Worm (Caenorhabditis elegans) whole organism, L2 larva: ENCODE measurements around the gene pitr-5.

Source experiments
- C34F6.9 ChIP-seq: fragments of 150-350 bp; optimal IDR thresholded peaks from 2 replicates; lab custom pipeline; 2014; ENCODE audit warnings: missing biosample characterization, missing genetic modification characterization
- Y55F3AM.14 ChIP-seq: fragments of 200-800 bp; sonication (Bioruptor generic); optimal IDR thresholded peaks from 2 replicates; lab custom pipeline; 2018; ENCODE audit warnings: mild to moderate bottlenecking, missing genetic modification characterization, missing compliant biosample characterization
- ZK546.5 ChIP-seq: sonication (generic microtip); optimal IDR thresholded peaks from 2 replicates; lab custom pipeline; 2017; ENCODE audit warnings: missing biosample characterization, missing genetic modification characterization
- alr-1 ChIP-seq: fragments of 150-350 bp; optimal IDR thresholded peaks from 2 replicates; lab custom pipeline; 2014; ENCODE audit warnings: missing biosample characterization, missing genetic modification characterization
- aly-2 ChIP-seq: fragments of 150-350 bp; optimal IDR thresholded peaks from 2 replicates; lab custom pipeline; 2014; ENCODE audit warnings: missing biosample characterization, missing genetic modification characterization
- blmp-1 ChIP-seq: sonication (generic microtip); optimal IDR thresholded peaks from 2 replicates; lab custom pipeline; 2017; ENCODE audit warnings: missing genetic modification characterization, mild to moderate bottlenecking, missing compliant biosample characterization, antibody characterized with exemption, moderate library complexity; ENCODE audit not compliant: insufficient read depth
- ceh-16 ChIP-seq: fragments of 150-350 bp; optimal IDR thresholded peaks from 2 replicates; lab custom pipeline; 2014; ENCODE audit warnings: missing biosample characterization, missing genetic modification characterization
- ceh-82 ChIP-seq: fragments of 150-350 bp; optimal IDR thresholded peaks from 2 replicates; lab custom pipeline; 2014; ENCODE audit warnings: missing biosample characterization, missing genetic modification characterization
- crh-2 ChIP-seq: sonication (generic microtip); optimal IDR thresholded peaks from 2 replicates; lab custom pipeline; 2017; ENCODE audit warnings: missing biosample characterization, missing genetic modification characterization
- dmd-4 ChIP-seq: sonication (generic microtip); optimal IDR thresholded peaks from 2 replicates; lab custom pipeline; 2017; ENCODE audit warnings: missing biosample characterization, missing genetic modification characterization
- egl-27 ChIP-seq: sonication (generic microtip); optimal IDR thresholded peaks from 3 replicates; lab custom pipeline; 2017; ENCODE audit warnings: missing biosample characterization, missing genetic modification reagents, missing genetic modification characterization
- elt-3 ChIP-seq: sonication (generic microtip); optimal IDR thresholded peaks from 2 replicates; lab custom pipeline; 2017; ENCODE audit warnings: missing biosample characterization, missing genetic modification characterization
- fos-1 ChIP-seq: fragments of 150-350 bp; optimal IDR thresholded peaks from 2 replicates; lab custom pipeline; 2014; ENCODE audit warnings: missing biosample characterization, missing genetic modification characterization
- gmeb-1 ChIP-seq: fragments of 150-350 bp; optimal IDR thresholded peaks from 2 replicates; lab custom pipeline; 2014; ENCODE audit warnings: missing biosample characterization, missing genetic modification characterization
- lin-11 ChIP-seq: fragments of 150-350 bp; sonication (generic microtip); optimal IDR thresholded peaks from 2 replicates; lab custom pipeline; 2014; ENCODE audit warnings: missing biosample characterization, missing genetic modification characterization, inconsistent platforms, mixed read lengths
- lin-13 ChIP-seq: fragments of 150-350 bp; optimal IDR thresholded peaks from 2 replicates; lab custom pipeline; 2014; ENCODE audit warnings: missing biosample characterization, missing genetic modification reagents, missing genetic modification characterization
- lsy-2 ChIP-seq, 2 experiments: fragments of 150-350 bp in 1 of 2; sonication (generic microtip) in 1 of 2; optimal IDR thresholded peaks; 2 replicates each; lab custom pipeline; 2014 to 2017; ENCODE audit warnings: missing biosample characterization in 2 of 2, missing genetic modification characterization in 2 of 2
- mab-5 ChIP-seq: fragments of 150-350 bp; optimal IDR thresholded peaks from 2 replicates; lab custom pipeline; 2014; ENCODE audit warnings: missing biosample characterization, missing genetic modification characterization
- mdl-1 ChIP-seq, 2 experiments: fragments of 150-350 bp in 1 of 2; sonication (generic microtip) in 1 of 2; optimal IDR thresholded peaks; 2 replicates each; lab custom pipeline; 2017; ENCODE audit warnings: missing biosample characterization in 2 of 2, missing genetic modification characterization in 2 of 2
- nhr-12 ChIP-seq: fragments of 150-350 bp; optimal IDR thresholded peaks from 2 replicates; lab custom pipeline; 2014; ENCODE audit warnings: missing biosample characterization, missing genetic modification characterization
- nhr-129 ChIP-seq: fragments of 150-350 bp; optimal IDR thresholded peaks from 2 replicates; lab custom pipeline; 2014; ENCODE audit warnings: missing biosample characterization, missing genetic modification characterization
- nhr-21 ChIP-seq: fragments of 150-350 bp; optimal IDR thresholded peaks from 2 replicates; lab custom pipeline; 2014; ENCODE audit warnings: missing biosample characterization, missing genetic modification characterization
- nhr-23 ChIP-seq: fragments of 150-350 bp; optimal IDR thresholded peaks from 2 replicates; lab custom pipeline; 2014; ENCODE audit warnings: missing biosample characterization, missing genetic modification reagents, missing genetic modification characterization
- nhr-237 ChIP-seq: fragments of 150-350 bp; optimal IDR thresholded peaks from 2 replicates; lab custom pipeline; 2014; ENCODE audit warnings: missing biosample characterization, missing genetic modification characterization
- nhr-25 ChIP-seq: fragments of 150-350 bp; sonication (generic microtip); optimal IDR thresholded peaks from 3 replicates; lab custom pipeline; 2014; ENCODE audit warnings: missing biosample characterization, missing genetic modification characterization
- nhr-6 ChIP-seq: fragments of 150-350 bp; optimal IDR thresholded peaks from 2 replicates; lab custom pipeline; 2014; ENCODE audit warnings: missing biosample characterization, missing genetic modification characterization
- nhr-77 ChIP-seq: fragments of 150-350 bp; optimal IDR thresholded peaks from 2 replicates; lab custom pipeline; 2014; ENCODE audit warnings: missing biosample characterization, missing genetic modification characterization
- peb-1 ChIP-seq: fragments of 150-350 bp; optimal IDR thresholded peaks from 2 replicates; lab custom pipeline; 2014; ENCODE audit warnings: missing biosample characterization, missing genetic modification characterization
- sem-4 ChIP-seq: fragments of 150-350 bp; optimal IDR thresholded peaks from 2 replicates; lab custom pipeline; 2014; ENCODE audit warnings: missing biosample characterization, missing genetic modification reagents, missing genetic modification characterization
- sma-3 ChIP-seq: sonication (generic microtip); optimal IDR thresholded peaks from 2 replicates; lab custom pipeline; 2016; ENCODE audit warnings: missing genetic modification reagents, missing genetic modification characterization, missing compliant biosample characterization
- unc-39 ChIP-seq: fragments of 150-350 bp; optimal IDR thresholded peaks from 2 replicates; lab custom pipeline; 2014; ENCODE audit warnings: missing biosample characterization, missing genetic modification characterization
- unc-55 ChIP-seq: fragments of 150-350 bp; sonication (generic microtip); optimal IDR thresholded peaks from 3 replicates; lab custom pipeline; 2014; ENCODE audit warnings: missing biosample characterization, missing genetic modification reagents, missing genetic modification characterization
- unc-62 ChIP-seq: fragments of 150-350 bp; optimal IDR thresholded peaks from 2 replicates; lab custom pipeline; 2014; ENCODE audit warnings: missing biosample characterization, missing genetic modification reagents, missing genetic modification characterization
- zag-1 ChIP-seq: fragments of 150-350 bp; optimal IDR thresholded peaks from 2 replicates; lab custom pipeline; 2014; ENCODE audit warnings: missing biosample characterization, missing genetic modification characterization
- ztf-1 ChIP-seq: fragments of 200-800 bp; sonication (Bioruptor generic); conservative IDR thresholded peaks from 2 replicates; pipeline ENCODE4 v1.3.6; 2022; ENCODE audit warnings: missing genetic modification characterization, missing compliant biosample characterization
- ztf-11 ChIP-seq: sonication (generic microtip); optimal IDR thresholded peaks from 2 replicates; lab custom pipeline; 2017; ENCODE audit warnings: missing biosample characterization, missing genetic modification characterization

The pitr-5 gene

DNA sequence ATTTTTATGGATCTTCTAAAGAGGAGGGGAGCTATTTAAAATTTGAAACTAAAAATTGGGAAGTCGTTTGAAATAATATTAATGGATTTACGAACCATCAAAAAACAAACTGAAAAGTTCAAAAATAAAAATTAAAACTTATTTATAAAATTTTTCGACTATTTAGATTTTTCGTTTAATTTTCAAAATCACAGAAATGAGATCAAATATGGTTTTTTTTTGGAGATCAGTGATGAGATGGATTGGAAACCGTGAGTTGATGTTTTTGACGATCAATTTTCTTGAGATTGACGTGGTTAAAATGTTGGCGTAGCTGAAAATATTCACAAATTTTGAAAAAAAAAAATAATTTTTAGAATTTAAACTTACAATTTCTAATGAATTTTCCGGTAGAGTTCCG is 34.3 kb downstream of the pitr-5 start, which contains the start of gene C13F10.5:
TSS of gene C13F10.5 (minus strand) at position 101 of the 400 bp plus-strand sequence.
- TF ChIP-seq alr-1 (no peak), lsy-2 (tag; optimal IDR thresholded peaks at IDR 0.05; lab: Kevin White, UChicago) (no peak), ZK546.5 (tag; lab: Kevin White, UChicago) (no peak), crh-2 (no peak), nhr-25 (no peak), sem-4 (tag; lab: Kevin White, UChicago) (no peak), nhr-77 (tag; lab: Kevin White, UChicago) (no peak), egl-27 (tag; lab: Kevin White, UChicago) (no peak), lin-13 (GFP tag; lab: Kevin White, UChicago) (no peak), unc-62 (GFP tag; lab: Kevin White, UChicago) (no peak), nhr-6 (no peak), nhr-237 (no peak), gmeb-1 (tag; lab: Kevin White, UChicago) (no peak), blmp-1 (tag; lab: Kevin White, UChicago) (no peak), nhr-12 (no peak), unc-39 (no peak)

DNA sequence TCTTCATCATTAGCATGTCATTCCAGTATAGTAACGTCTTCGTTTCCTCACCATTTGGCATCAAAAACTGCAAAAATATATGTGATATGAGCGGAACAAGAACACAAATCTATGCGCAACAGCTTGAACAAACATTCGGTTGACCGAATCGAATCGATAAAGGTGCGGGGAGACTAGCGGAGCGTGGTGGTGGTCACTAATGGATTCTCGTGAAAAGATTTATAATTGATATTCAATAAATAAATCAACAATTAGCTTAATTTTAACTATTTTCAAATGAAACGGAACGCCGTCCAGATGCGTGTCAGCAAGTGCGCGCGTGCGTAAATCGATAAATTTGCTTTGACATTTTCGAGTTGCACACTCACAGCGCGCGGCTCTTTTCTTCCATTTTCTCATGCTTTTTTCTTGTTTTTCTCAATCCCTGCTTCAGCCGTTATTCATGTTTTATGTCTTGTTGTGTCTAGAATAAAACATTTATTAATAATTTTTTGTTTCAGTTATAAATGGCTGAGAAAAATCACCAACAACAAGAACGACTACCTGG is 36.4 kb downstream of the pitr-5 start, which contains the start of the genes C13F10.8, C13F10.6 and kxd-1:
TSS of gene C13F10.8 (minus strand) at position 51 of the 547 bp plus-strand sequence.
TSS of gene C13F10.6 (minus strand) at position 67 of the 547 bp plus-strand sequence.
TSS of gene kxd-1 (plus strand) at position 497 of the 547 bp plus-strand sequence.
- TF ChIP-seq peb-1 (no peak), nhr-23 (tag; lab: Kevin White, UChicago) (no peak), dmd-4 (tag; lab: Kevin White, UChicago) (no peak), crh-2 (no peak), fos-1 (tag; lab: Kevin White, UChicago) (peak; percentile 5), unc-55 (GFP tag; lab: Kevin White, UChicago) (peak; percentile 19), mdl-1 (tag; optimal IDR thresholded peaks at IDR 0.05; lab: Kevin White, UChicago) (no peak), ztf-11 (tag; lab: Kevin White, UChicago) (no peak), Y55F3AM.14 (GFP tag; lab: Kevin White, UChicago) (no peak), lsy-2 (tag; optimal IDR thresholded peaks at IDR 0.05; lab: Kevin White, UChicago) (peak in 1 of 2 experiments; percentile 19), ceh-16 (tag; lab: Kevin White, UChicago) (no peak), nhr-77 (tag; lab: Kevin White, UChicago) (no peak)

DNA sequence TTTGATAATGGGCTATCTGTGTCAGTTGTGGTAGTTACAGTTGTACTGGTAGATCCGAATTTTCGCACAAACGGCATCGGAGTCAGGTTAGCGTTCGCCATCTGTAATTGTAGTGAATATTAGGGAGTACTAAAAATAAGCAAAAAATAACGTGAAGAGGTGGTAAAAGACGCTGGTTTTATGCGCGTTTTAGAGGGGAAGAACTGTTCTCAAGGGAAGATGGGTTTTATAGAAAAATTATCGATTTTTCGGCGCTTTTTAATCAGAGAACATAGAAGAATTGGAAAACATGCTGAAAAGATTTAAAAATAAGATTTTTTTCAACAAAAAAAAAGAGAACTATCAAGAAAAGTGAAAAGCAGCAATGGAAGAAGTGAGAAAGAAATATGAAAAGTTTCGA is 38.5 kb downstream of the pitr-5 start, which contains the start of gene C13F10.7:
TSS of gene C13F10.7 (minus strand) at position 101 of the 400 bp plus-strand sequence.
- no peak for TF ChIP-seq ZK546.5 (tag; lab: Kevin White, UChicago)
- no peak for TF ChIP-seq nhr-6
- TF ChIP-seq lin-11 (tag; lab: Kevin White, UChicago) = no peak
- no peak for TF ChIP-seq ceh-82 (tag; lab: Kevin White, UChicago)
- TF ChIP-seq blmp-1 (tag; lab: Kevin White, UChicago) = no peak
- TF ChIP-seq ztf-11 (tag; lab: Kevin White, UChicago) = no peak
- no peak for TF ChIP-seq crh-2
- TF ChIP-seq nhr-21 = no peak
- TF ChIP-seq egl-27 (tag; lab: Kevin White, UChicago) = no peak
- TF ChIP-seq lin-13 (GFP tag; lab: Kevin White, UChicago) = no peak
- TF ChIP-seq, all 48 proteins: peak for 0

DNA sequence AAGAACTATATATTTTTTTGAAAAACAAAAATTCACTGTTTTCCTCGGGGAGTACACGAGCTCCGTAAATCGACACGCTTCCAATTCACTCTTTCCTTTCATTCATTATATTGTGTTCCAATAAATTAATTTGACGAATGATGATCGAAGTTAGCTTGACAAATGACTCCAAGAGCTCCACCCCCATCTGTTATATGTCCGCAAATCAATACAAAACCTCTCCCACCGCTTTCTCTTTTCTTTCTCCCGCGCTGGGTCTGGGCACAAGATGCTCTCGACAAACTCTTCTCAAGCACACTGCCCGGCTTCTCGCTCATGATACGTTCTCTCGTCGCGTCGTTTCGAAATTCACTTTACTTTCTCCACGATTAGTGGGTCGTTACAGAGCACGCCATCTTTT is 39.3 kb downstream of the pitr-5 start, which contains the start of gene C13F10.1:
TSS of gene C13F10.1 (plus strand) at position 138 of the 400 bp plus-strand sequence.
- no peak for TF ChIP-seq ztf-1 (GFP tag; lab: Robert Waterston, UW)
- peak; percentile 16 for TF ChIP-seq unc-55 (GFP tag; lab: Kevin White, UChicago)
- TF ChIP-seq zag-1 (tag; lab: Kevin White, UChicago) = no peak
- TF ChIP-seq nhr-129 (tag; lab: Kevin White, UChicago) = peak; percentile 2
- peak; percentile 45 for TF ChIP-seq C34F6.9
- TF ChIP-seq peb-1 = no peak
- no peak for TF ChIP-seq aly-2
- TF ChIP-seq mab-5 (tag; lab: Kevin White, UChicago) = peak; percentile 48

DNA sequence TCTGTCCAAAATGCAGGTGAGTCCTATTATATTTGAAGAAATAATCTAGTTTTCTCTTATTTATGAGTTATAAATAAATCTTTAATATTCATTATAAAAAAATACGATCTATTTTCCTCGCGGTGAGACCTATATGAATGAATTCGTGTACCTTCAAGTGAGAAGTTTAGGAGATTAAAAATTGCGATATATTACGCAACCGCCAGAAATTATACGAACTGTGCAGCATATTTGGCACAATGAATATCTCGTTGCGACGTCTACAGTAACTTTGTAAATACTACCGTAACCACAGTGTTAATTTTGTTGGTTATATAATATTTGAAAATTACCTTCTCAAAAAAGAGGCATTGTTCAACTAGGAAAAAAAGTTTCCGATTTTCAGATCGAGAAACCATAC is 39.7 kb downstream of the pitr-5 start:
- no peak for TF ChIP-seq Y55F3AM.14 (GFP tag; lab: Kevin White, UChicago)
- TF ChIP-seq C34F6.9 = no peak
- TF ChIP-seq ztf-11 (tag; lab: Kevin White, UChicago) = no peak
- TF ChIP-seq unc-39 = no peak
- no peak for TF ChIP-seq lin-11 (tag; lab: Kevin White, UChicago)
- TF ChIP-seq dmd-4 (tag; lab: Kevin White, UChicago) = no peak
- TF ChIP-seq elt-3 (tag; lab: Kevin White, UChicago) = no peak
- no peak for TF ChIP-seq nhr-129 (tag; lab: Kevin White, UChicago)
- no peak for TF ChIP-seq nhr-25
- TF ChIP-seq unc-55 (GFP tag; lab: Kevin White, UChicago) = no peak
- TF ChIP-seq sem-4 (tag; lab: Kevin White, UChicago) = no peak
- TF ChIP-seq lin-13 (GFP tag; lab: Kevin White, UChicago) = no peak
- no peak for TF ChIP-seq sma-3 (GFP tag; lab: Kevin White, UChicago)
- no peak for TF ChIP-seq zag-1 (tag; lab: Kevin White, UChicago)
- no peak for TF ChIP-seq nhr-77 (tag; lab: Kevin White, UChicago)
- TF ChIP-seq ztf-1 (GFP tag; lab: Robert Waterston, UW) = no peak
- TF ChIP-seq mab-5 (tag; lab: Kevin White, UChicago) = no peak
- TF ChIP-seq gmeb-1 (tag; lab: Kevin White, UChicago) = no peak
- TF ChIP-seq nhr-23 (tag; lab: Kevin White, UChicago) = no peak
- no peak for TF ChIP-seq nhr-12
